Worm (Caenorhabditis elegans): ENCODE measurements around the gene gmap-1.

Gene gmap-1

ce11 chrX:12911235-12911634, 23.5 kb downstream of the gmap-1 start (continued):
- TF ChIP-seq nhr-12 (tag; optimal IDR thresholded peaks at IDR 0.05) (no peak), tlp-1 (tag; optimal IDR thresholded peaks at IDR 0.05) (no peak), ceh-8 (GFP tag; optimal IDR thresholded peaks at IDR 0.05) (no peak), jun-1 (tag; optimal IDR thresholded peaks at IDR 0.05) (no peak), hpl-2 (GFP tag; optimal IDR thresholded peaks at IDR 0.05) (no peak), efl-3 (GFP tag; optimal IDR thresholded peaks at IDR 0.05) (no peak), nhr-20 (tag; optimal IDR thresholded peaks at IDR 0.05) (peak; percentile 66), rnt-1 (tag; optimal IDR thresholded peaks at IDR 0.05) (no peak), nhr-85 (tag) (no peak), pax-3 (tag; optimal IDR thresholded peaks at IDR 0.05) (peak; percentile 8), fkh-10 (GFP tag; optimal IDR thresholded peaks at IDR 0.05) (no peak), C34B4.2 (tag; optimal IDR thresholded peaks at IDR 0.05) (no peak), nhr-237 (tag; optimal IDR thresholded peaks at IDR 0.05) (no peak), aha-1 (tag; optimal IDR thresholded peaks at IDR 0.05) (no peak), unc-130 (tag; optimal IDR thresholded peaks at IDR 0.05) (peak; percentile 54), egl-13 (tag; optimal IDR thresholded peaks at IDR 0.05) (peak; percentile 49), unc-30 (tag; optimal IDR thresholded peaks at IDR 0.05) (no peak), zip-4 (GFP tag; optimal IDR thresholded peaks at IDR 0.05) (no peak), xbp-1 (tag; optimal IDR thresholded peaks at IDR 0.05) (no peak), sox-4 (tag; optimal IDR thresholded peaks at IDR 0.05) (no peak), nhr-47 (tag; optimal IDR thresholded peaks at IDR 0.05) (peak; percentile 50)

ce11 chrX:12909910-12910309, 24.9 kb downstream of the gmap-1 start:
- no peak for TF ChIP-seq nhr-20 (tag; optimal IDR thresholded peaks at IDR 0.05)
- TF ChIP-seq nhr-11 (tag; optimal IDR thresholded peaks at IDR 0.05), result no peak
- TF ChIP-seq F16B12.6 (tag; optimal IDR thresholded peaks at IDR 0.05), result no peak
- no peak for TF ChIP-seq ceh-82 (tag; optimal IDR thresholded peaks at IDR 0.05)
- no peak for TF ChIP-seq sptf-1 (tag; optimal IDR thresholded peaks at IDR 0.05)
- TF ChIP-seq lin-14 (GFP tag; optimal IDR thresholded peaks at IDR 0.05), result peak; percentile 35
- TF ChIP-seq ceh-8 (GFP tag; optimal IDR thresholded peaks at IDR 0.05), result no peak
- TF ChIP-seq nhr-85 (tag), result peak; percentile 37
- no peak for TF ChIP-seq tlp-1 (tag; optimal IDR thresholded peaks at IDR 0.05)
- 0 out of 2 replicates have a peak, but pooled peaks have one; percentile 12 for TF ChIP-seq nhr-19 (GFP tag; conservative IDR thresholded peaks at IDR 0.05)
- TF ChIP-seq ceh-63 (GFP tag; optimal IDR thresholded peaks at IDR 0.05), result no peak
- no peak for TF ChIP-seq efl-1 (optimal IDR thresholded peaks at IDR 0.05)
- TF ChIP-seq efl-1 (GFP tag; optimal IDR thresholded peaks at IDR 0.05 in 1 of 2), result no peak
- TF ChIP-seq nhr-71 (tag; optimal IDR thresholded peaks at IDR 0.05), result no peak
- TF ChIP-seq nhr-28 (tag; optimal IDR thresholded peaks at IDR 0.05), result no peak
- no peak for TF ChIP-seq ztf-4 (tag; optimal IDR thresholded peaks at IDR 0.05)
- no peak for TF ChIP-seq swsn-7 (tag; optimal IDR thresholded peaks at IDR 0.05)
- TF ChIP-seq zag-1 (tag; optimal IDR thresholded peaks at IDR 0.05), result no peak
- no peak for TF ChIP-seq isw-1 (GFP tag; IDR thresholded peaks at IDR 0.05)
- TF ChIP-seq mep-1 (tag; optimal IDR thresholded peaks at IDR 0.05), result peak; percentile 31
- no peak for TF ChIP-seq pax-3 (tag; optimal IDR thresholded peaks at IDR 0.05)
- no peak for TF ChIP-seq alr-1 (tag; optimal IDR thresholded peaks at IDR 0.05; ENCODE audit: borderline replicate concordance)
- no peak for TF ChIP-seq unc-130 (tag; optimal IDR thresholded peaks at IDR 0.05)
- TF ChIP-seq ama-1 (optimal IDR thresholded peaks at IDR 0.05), result no peak
- TF ChIP-seq dpl-1 (GFP tag; optimal IDR thresholded peaks at IDR 0.05), result no peak
- no peak for TF ChIP-seq nhr-12 (tag; optimal IDR thresholded peaks at IDR 0.05)
- no peak for TF ChIP-seq egl-27 (tag; optimal IDR thresholded peaks at IDR 0.05)
- TF ChIP-seq fkh-8 (tag; optimal IDR thresholded peaks at IDR 0.05), result no peak
- no peak for TF ChIP-seq Y116A8C.19 (tag; optimal IDR thresholded peaks at IDR 0.05; ENCODE audit: borderline replicate concordance)
- TF ChIP-seq ztf-11 (tag; optimal IDR thresholded peaks at IDR 0.05), result no peak
- no peak for TF ChIP-seq aly-2 (tag; optimal IDR thresholded peaks at IDR 0.05)
- no peak for TF ChIP-seq unc-98 (GFP tag; IDR thresholded peaks at IDR 0.05)
- TF ChIP-seq fkh-4 (tag; optimal IDR thresholded peaks at IDR 0.05; ENCODE audit: borderline replicate concordance), result no peak
- no peak for TF ChIP-seq nhr-77 (tag; optimal IDR thresholded peaks at IDR 0.05)
- TF ChIP-seq egl-13 (tag; optimal IDR thresholded peaks at IDR 0.05), result no peak
- TF ChIP-seq xbp-1 (tag; optimal IDR thresholded peaks at IDR 0.05), result no peak
- TF ChIP-seq C34B4.2 (tag; optimal IDR thresholded peaks at IDR 0.05), result no peak
- TF ChIP-seq pqm-1 (tag; optimal IDR thresholded peaks at IDR 0.05), result no peak
- TF ChIP-seq C16A3.4 (tag; optimal IDR thresholded peaks at IDR 0.05), result no peak
- no peak for TF ChIP-seq mef-2 (tag; optimal IDR thresholded peaks at IDR 0.05)
- TF ChIP-seq lin-13 (GFP tag; optimal IDR thresholded peaks at IDR 0.05), result no peak
- no peak for TF ChIP-seq irx-1 (tag; optimal IDR thresholded peaks at IDR 0.05)

All from whole organism, L1 larva.